Worm (Caenorhabditis elegans) whole organism, young adult: Measurements from ENCODE around the gene sel-13.

Experiments
- B0019.2 ChIP-seq: fragments of 200-800 bp; sonication (Bioruptor generic); conservative IDR thresholded peaks from 2 replicates; pipeline ENCODE4 v1.3.6; 2022; ENCODE audit warnings: missing genetic modification reagents, missing genetic modification characterization, missing compliant biosample characterization
- B0035.1 ChIP-seq: sonication (generic microtip); optimal IDR thresholded peaks from 2 replicates; lab custom pipeline; 2016; ENCODE audit warnings: missing genetic modification characterization, mild to moderate bottlenecking, missing compliant biosample characterization, missing genotype, missing genetic modification reagents
- B0336.3 ChIP-seq: fragments of 200-800 bp; sonication (Bioruptor generic); IDR thresholded peaks from 2 replicates; pipeline ENCODE4 v1.3.6; 2022; ENCODE audit warnings: missing genetic modification characterization, missing compliant biosample characterization
- D2030.7 ChIP-seq: fragments of 200-800 bp; sonication (Bioruptor generic); IDR thresholded peaks from 2 replicates; pipeline ENCODE4 v1.3.6; 2022; ENCODE audit warnings: missing genetic modification reagents, missing genetic modification characterization, missing compliant biosample characterization
- F10E7.11 ChIP-seq: sonication (generic microtip); optimal IDR thresholded peaks from 2 replicates; lab custom pipeline; 2017; ENCODE audit warnings: mild to moderate bottlenecking, missing genetic modification characterization, moderate library complexity, missing compliant biosample characterization
- F22D6.2 ChIP-seq: sonication (generic microtip); optimal IDR thresholded peaks from 2 replicates; lab custom pipeline; 2016; ENCODE audit warnings: mild to moderate bottlenecking, missing genetic modification characterization, missing compliant biosample characterization
- F23B12.7 ChIP-seq: sonication (generic microtip); optimal IDR thresholded peaks from 2 replicates; lab custom pipeline; 2017; ENCODE audit warnings: missing genetic modification characterization, mild to moderate bottlenecking, missing compliant biosample characterization, antibody characterized with exemption, moderate library complexity; ENCODE audit not compliant: insufficient read depth
- F55B11.4 ChIP-seq: sonication (generic microtip); optimal IDR thresholded peaks from 2 replicates; lab custom pipeline; 2016; ENCODE audit warnings: missing compliant biosample characterization, missing genetic modification characterization, borderline replicate concordance; ENCODE audit not compliant: insufficient read depth
- K12H6.12 ChIP-seq: fragments of 200-800 bp; sonication (Bioruptor generic); optimal IDR thresholded peaks from 2 replicates; lab custom pipeline; 2018; ENCODE audit warnings: mild to moderate bottlenecking, missing genetic modification characterization, missing compliant biosample characterization
- Y53F4B.3 ChIP-seq: fragments of 200-800 bp; sonication (Bioruptor generic); IDR thresholded peaks from 2 replicates; pipeline ENCODE4 v1.3.6; 2022; ENCODE audit warnings: missing genetic modification reagents, missing genetic modification characterization, missing compliant biosample characterization
- Y53G8AR.9 ChIP-seq: fragments of 200-800 bp; sonication (Bioruptor generic); conservative IDR thresholded peaks from 2 replicates; pipeline ENCODE4 v1.3.6; 2022; ENCODE audit warnings: missing genetic modification reagents, missing genetic modification characterization, missing compliant biosample characterization
- Y56A3A.18 ChIP-seq: fragments of 200-800 bp; sonication (Bioruptor generic); IDR thresholded peaks from 2 replicates; pipeline ENCODE4 v1.3.6; 2022; ENCODE audit warnings: missing genetic modification reagents, missing genetic modification characterization, missing compliant biosample characterization
- athp-1 ChIP-seq: sonication (generic microtip); optimal IDR thresholded peaks from 2 replicates; lab custom pipeline; 2017; ENCODE audit warnings: mild to moderate bottlenecking, missing genetic modification characterization, missing compliant biosample characterization
- attf-3 ChIP-seq: fragments of 200-800 bp; sonication (Bioruptor generic); conservative IDR thresholded peaks from 2 replicates; pipeline ENCODE4 v1.3.6; 2022; ENCODE audit warnings: missing genetic modification reagents, missing genetic modification characterization, missing compliant biosample characterization
- cebp-2 ChIP-seq: fragments of 200-800 bp; sonication (Bioruptor generic); IDR thresholded peaks from 2 replicates; pipeline ENCODE4 v1.3.6; 2022; ENCODE audit warnings: missing genetic modification characterization, missing compliant biosample characterization
- ceh-100 ChIP-seq: fragments of 200-800 bp; sonication (Bioruptor generic); IDR thresholded peaks from 2 replicates; pipeline ENCODE4 v1.3.6; 2022; ENCODE audit warnings: missing genetic modification reagents, missing genetic modification characterization, missing compliant biosample characterization
- ceh-40 ChIP-seq: fragments of 200-800 bp; sonication (Bioruptor generic); IDR thresholded peaks from 2 replicates; pipeline ENCODE4 v1.3.6; 2022; ENCODE audit warnings: missing genetic modification characterization, missing compliant biosample characterization
- ceh-79 ChIP-seq: sonication (generic microtip); optimal IDR thresholded peaks from 2 replicates; lab custom pipeline; 2017; ENCODE audit warnings: mild to moderate bottlenecking, missing genetic modification characterization, missing compliant biosample characterization
- dpff-1 ChIP-seq: sonication (generic microtip); optimal IDR thresholded peaks from 2 replicates; lab custom pipeline; 2017; ENCODE audit warnings: mild to moderate bottlenecking, missing genetic modification characterization, missing compliant biosample characterization
- ets-4 ChIP-seq: fragments of 200-800 bp; sonication (Bioruptor generic); optimal IDR thresholded peaks from 2 replicates; lab custom pipeline; 2018; ENCODE audit warnings: mild to moderate bottlenecking, missing genetic modification characterization, missing compliant biosample characterization
- him-1 ChIP-seq: sonication (generic microtip); optimal IDR thresholded peaks from 2 replicates; lab custom pipeline; 2016; ENCODE audit warnings: missing genotype, missing genetic modification reagents, missing genetic modification characterization, missing compliant biosample characterization
- hlh-12 ChIP-seq: sonication (generic microtip); optimal IDR thresholded peaks from 2 replicates; lab custom pipeline; 2016; ENCODE audit warnings: missing genetic modification characterization, missing compliant biosample characterization
- hlh-26 ChIP-seq: fragments of 200-800 bp; sonication (Bioruptor generic); conservative IDR thresholded peaks from 2 replicates; pipeline ENCODE4 v1.3.6; 2022; ENCODE audit warnings: missing genetic modification reagents, missing genetic modification characterization, missing compliant biosample characterization
- hmg-20 ChIP-seq: fragments of 200-800 bp; sonication (Bioruptor generic); IDR thresholded peaks from 2 replicates; pipeline ENCODE4 v1.3.6; 2022; ENCODE audit warnings: missing genetic modification reagents, missing genetic modification characterization, missing compliant biosample characterization
- hsf-1 ChIP-seq: fragments of 200-800 bp; sonication (Bioruptor generic); IDR thresholded peaks from 2 replicates; pipeline ENCODE4 v1.3.6; 2022; ENCODE audit warnings: missing genetic modification reagents, missing genetic modification characterization, missing compliant biosample characterization
- let-607 ChIP-seq, 2 experiments: fragments of 200-800 bp in 1 of 2; sonication (Bioruptor generic) in 1 of 2; sonication (generic microtip) in 1 of 2; optimal IDR thresholded peaks; 2 replicates each; lab custom pipeline; 2016 to 2018; ENCODE audit warnings: mild to moderate bottlenecking in 2 of 2, missing compliant biosample characterization in 2 of 2, missing genetic modification characterization in 2 of 2, moderate library complexity in 2 of 2, missing genotype in 1 of 2
- lin-26 ChIP-seq: fragments of 200-800 bp; sonication (Bioruptor generic); IDR thresholded peaks from 2 replicates; pipeline ENCODE4 v1.3.6; 2022; ENCODE audit warnings: missing genetic modification reagents, missing genetic modification characterization, missing compliant biosample characterization
- lin-40 ChIP-seq: sonication (generic microtip); optimal IDR thresholded peaks from 2 replicates; lab custom pipeline; 2016; ENCODE audit warnings: missing genetic modification characterization, mild to moderate bottlenecking, missing compliant biosample characterization, missing genotype, missing genetic modification reagents
- lsy-27 ChIP-seq: sonication (generic microtip); optimal IDR thresholded peaks from 2 replicates; lab custom pipeline; 2017; ENCODE audit warnings: missing genetic modification characterization, mild to moderate bottlenecking, missing compliant biosample characterization, antibody characterized with exemption, missing genotype, borderline replicate concordance; ENCODE audit not compliant: insufficient read depth
- madf-10 ChIP-seq: sonication (generic microtip); optimal IDR thresholded peaks from 2 replicates; lab custom pipeline; 2016; ENCODE audit warnings: mild to moderate bottlenecking, missing genetic modification characterization, missing compliant biosample characterization
- madf-3 ChIP-seq: fragments of 200-800 bp; sonication (Bioruptor generic); IDR thresholded peaks from 2 replicates; pipeline ENCODE4 v1.3.6; 2022; ENCODE audit warnings: missing genetic modification reagents, missing genetic modification characterization, missing compliant biosample characterization
- mcd-1 ChIP-seq: fragments of 200-800 bp; sonication (Bioruptor generic); IDR thresholded peaks from 2 replicates; pipeline ENCODE4 v1.3.6; 2022; ENCODE audit warnings: missing genetic modification reagents, missing genetic modification characterization, missing compliant biosample characterization
- mel-28 ChIP-seq: sonication (generic microtip); optimal IDR thresholded peaks from 2 replicates; lab custom pipeline; 2016; ENCODE audit warnings: borderline replicate concordance, mild to moderate bottlenecking, missing genetic modification characterization, missing compliant biosample characterization
- mxl-1 ChIP-seq: sonication (generic microtip); optimal IDR thresholded peaks from 2 replicates; lab custom pipeline; 2016; ENCODE audit warnings: missing genetic modification characterization, missing compliant biosample characterization
- nfya-1 ChIP-seq: sonication (generic microtip); optimal IDR thresholded peaks from 2 replicates; lab custom pipeline; 2017; ENCODE audit warnings: antibody characterized with exemption, missing compliant biosample characterization, missing genetic modification characterization, borderline replicate concordance; ENCODE audit not compliant: insufficient read depth
- nhr-27 ChIP-seq: fragments of 200-800 bp; sonication (Bioruptor generic); optimal IDR thresholded peaks from 2 replicates; lab custom pipeline; 2018; ENCODE audit warnings: mild to moderate bottlenecking, missing genetic modification characterization, moderate library complexity, missing compliant biosample characterization
- nhr-90 ChIP-seq: sonication (generic microtip); optimal IDR thresholded peaks from 2 replicates; lab custom pipeline; 2016; ENCODE audit warnings: missing genotype, mild to moderate bottlenecking, missing genetic modification characterization, missing compliant biosample characterization
- pha-4 ChIP-seq: fragments of 150-350 bp; sonication (generic microtip); optimal IDR thresholded peaks from 2 replicates; lab custom pipeline; 2014; ENCODE audit warnings: missing biosample characterization, missing genetic modification reagents, missing genetic modification characterization
- rpc-1 ChIP-seq, 2 experiments: fragments of 150-350 bp in 1 of 2; sonication (generic microtip) in 1 of 2; optimal IDR thresholded peaks; 2 replicates each; lab custom pipeline; 2014 to 2018; ENCODE audit warnings: missing biosample characterization in 1 of 2, missing genetic modification characterization in 1 of 2, missing genetic modification reagents in 1 of 2, missing genotype in 1 of 2
- sptf-2 ChIP-seq: fragments of 200-800 bp; sonication (Bioruptor generic); optimal IDR thresholded peaks from 2 replicates; lab custom pipeline; 2018; ENCODE audit warnings: mild to moderate bottlenecking, missing genetic modification characterization, missing compliant biosample characterization
- tbx-9 ChIP-seq: sonication (generic microtip); optimal IDR thresholded peaks from 2 replicates; lab custom pipeline; 2016; ENCODE audit warnings: borderline replicate concordance, missing genetic modification characterization, inconsistent platforms, missing compliant biosample characterization
- xnd-1 ChIP-seq: sonication (generic microtip); optimal IDR thresholded peaks from 2 replicates; lab custom pipeline; 2016; ENCODE audit warnings: missing genotype, missing genetic modification reagents, missing genetic modification characterization, missing compliant biosample characterization
- zfh-2 ChIP-seq: fragments of 200-800 bp; sonication (Bioruptor generic); conservative IDR thresholded peaks from 2 replicates; pipeline ENCODE4 v1.3.6; 2022; ENCODE audit warnings: missing genetic modification reagents, missing genetic modification characterization, missing compliant biosample characterization
- ztf-18 ChIP-seq: sonication (generic microtip); optimal IDR thresholded peaks from 2 replicates; lab custom pipeline; 2016; ENCODE audit warnings: missing genotype, mild to moderate bottlenecking, missing genetic modification characterization, missing compliant biosample characterization
- ztf-25 ChIP-seq: fragments of 200-800 bp; sonication (Bioruptor generic); IDR thresholded peaks from 2 replicates; pipeline ENCODE4 v1.3.6; 2022; ENCODE audit warnings: missing genetic modification reagents, missing genetic modification characterization, missing compliant biosample characterization
- ztf-28 ChIP-seq: fragments of 200-800 bp; sonication (Bioruptor generic); IDR thresholded peaks from 2 replicates; pipeline ENCODE4 v1.3.6; 2022; ENCODE audit warnings: missing genetic modification reagents, missing genetic modification characterization, missing compliant biosample characterization
- ztf-3 ChIP-seq: fragments of 200-800 bp; sonication (Bioruptor generic); optimal IDR thresholded peaks from 2 replicates; lab custom pipeline; 2018; ENCODE audit warnings: mild to moderate bottlenecking, missing genetic modification characterization, missing compliant biosample characterization

The sel-13 gene

DNA sequence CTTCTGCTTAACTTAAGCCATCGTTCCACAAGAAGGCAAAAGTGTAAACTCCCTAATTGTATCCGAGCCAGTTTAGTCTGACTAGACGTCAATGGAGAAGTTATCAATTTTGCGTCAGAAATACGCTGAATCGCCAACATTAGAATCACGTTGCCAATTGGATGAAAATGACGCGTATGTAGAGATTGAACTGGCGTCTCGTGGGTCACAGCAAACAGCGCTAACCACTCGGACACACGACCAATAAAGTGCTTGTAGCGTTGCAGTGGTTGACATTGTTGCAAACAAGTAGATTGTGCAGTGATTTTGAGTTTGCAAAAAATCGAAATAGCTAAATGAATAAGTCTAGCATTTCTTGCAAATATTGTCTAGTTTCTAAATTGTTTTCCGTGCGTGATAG lies 10.4 kb downstream of the sel-13 start (continued):
- TF ChIP-seq lsy-27 (tag; lab: Kevin White, UChicago) (peak; percentile 70), hlh-12 (tag; lab: Kevin White, UChicago) (peak; percentile 88), pha-4 (tag; lab: Kevin White, UChicago) (peak; percentile 47), athp-1 (tag; lab: Kevin White, UChicago) (peak; percentile 94), ztf-28 (peak; percentile 91), Y53G8AR.9 (GFP tag; lab: Robert Waterston, UW) (peak; percentile 77), zfh-2 (GFP tag; lab: Robert Waterston, UW) (no peak), nfya-1 (tag; lab: Kevin White, UChicago) (no peak), ceh-100 (GFP tag; lab: Robert Waterston, UW) (0 out of 2 replicates have a peak, but pooled peaks have one; percentile 28), rpc-1 (optimal IDR thresholded peaks at IDR 0.05; lab: Kevin White, UChicago) (peak; percentile 91), rpc-1 (tag; optimal IDR thresholded peaks at IDR 0.05; lab: Kevin White, UChicago) (peak; percentile 100), xnd-1 (tag; lab: Kevin White, UChicago) (peak; percentile 26), F55B11.4 (tag; lab: Kevin White, UChicago) (no peak), ceh-40 (GFP tag; lab: Robert Waterston, UW) (peak; percentile 76; the same call in 1 of the 2 replicates), F23B12.7 (tag; lab: Kevin White, UChicago) (peak; percentile 82), ets-4 (GFP tag; lab: Kevin White, UChicago) (peak; percentile 77), mcd-1 (GFP tag; lab: Robert Waterston, UW) (no peak), madf-3 (no peak), mxl-1 (peak; percentile 92), attf-3 (GFP tag; lab: Robert Waterston, UW) (0 out of 2 replicates have a peak, but pooled peaks have one; percentile 26), Y56A3A.18 (GFP tag; lab: Robert Waterston, UW) (0 out of 2 replicates have a peak, but pooled peaks have one; percentile 45), ceh-79 (tag; lab: Kevin White, UChicago) (peak; percentile 64), ztf-18 (tag; lab: Kevin White, UChicago) (peak; percentile 89), lin-26 (GFP tag; lab: Robert Waterston, UW) (peak; percentile 97), B0019.2 (peak; percentile 62; the same call in 1 of the 2 replicates), dpff-1 (tag; lab: Kevin White, UChicago) (no peak), him-1 (tag; lab: Kevin White, UChicago) (peak; percentile 88), ztf-25 (peak; percentile 88; the same call in 1 of the 2 replicates), mel-28 (tag; lab: Kevin White, UChicago) (no peak), hsf-1 (GFP tag; lab: Robert Waterston, UW) (peak; percentile 59; the same call in 1 of the 2 replicates), B0035.1 (tag; lab: Kevin White, UChicago) (peak; percentile 17), lin-40 (no peak), Y53F4B.3 (GFP tag; lab: Robert Waterston, UW) (peak; percentile 74; the same call in 1 of the 2 replicates), ztf-3 (GFP tag; lab: Kevin White, UChicago) (peak; percentile 36), B0336.3 (GFP tag; lab: Robert Waterston, UW) (peak; percentile 71), sptf-2 (GFP tag; lab: Kevin White, UChicago) (peak; percentile 87), let-607 (tag; optimal IDR thresholded peaks at IDR 0.05; lab: Kevin White, UChicago) (peak; percentile 33 to 64), K12H6.12 (tag; lab: Kevin White, UChicago) (peak; percentile 61), tbx-9 (peak; percentile 45), D2030.7 (GFP tag; lab: Robert Waterston, UW) (peak; percentile 86), F10E7.11 (tag; lab: Kevin White, UChicago) (peak; percentile 62), nhr-90 (peak; percentile 98), madf-10 (tag; lab: Kevin White, UChicago) (peak; percentile 74), nhr-27 (tag; lab: Kevin White, UChicago) (no peak), hmg-20 (GFP tag; lab: Robert Waterston, UW) (0 out of 2 replicates have a peak, but pooled peaks have one; percentile 59), hlh-26 (GFP tag; lab: Robert Waterston, UW) (no peak), F22D6.2 (tag; lab: Kevin White, UChicago) (peak; percentile 26), cebp-2 (GFP tag; lab: Robert Waterston, UW) (peak; percentile 96)
